Fruit fly (Drosophila melanogaster): Measurements from ENCODE around the gene CG14607.

Gene CG14607

dm6 chr3R:7241460-7241859, at the start of gene CG14607:
CG14607 (plus strand) TSS chr3R:7241760.
- TF ChIP-seq Hand (GFP tag; optimal IDR thresholded peaks at IDR 0.05) = no peak
- TF ChIP-seq sd (tag; optimal IDR thresholded peaks at IDR 0.05) = no peak
- no peak for TF ChIP-seq ac (GFP tag; optimal IDR thresholded peaks at IDR 0.05)
- no peak for TF ChIP-seq Ets97D (GFP tag; optimal IDR thresholded peaks at IDR 0.05)
- no peak for TF ChIP-seq PHDP (tag; optimal IDR thresholded peaks at IDR 0.05)
- TF ChIP-seq CG7372 (GFP tag; IDR thresholded peaks at IDR 0.05) = peak; percentile 56
- TF ChIP-seq CG14441 (GFP tag; IDR thresholded peaks at IDR 0.05) = no peak
- TF ChIP-seq chn (GFP tag; optimal IDR thresholded peaks at IDR 0.05) = no peak

- TF ChIP-seq ftz-f1 (GFP tag; optimal IDR thresholded peaks at IDR 0.05) = peak; percentile 74
- no peak for TF ChIP-seq Blimp-1 (GFP tag; optimal IDR thresholded peaks at IDR 0.05)
- TF ChIP-seq CG12236 (GFP tag; optimal IDR thresholded peaks at IDR 0.05) = no peak
These were observed 41.7 kb upstream of the CG14607 start for dm6 chr3R:7199849-7200248.

dm6 chr3R:7200670-7201069, 40.9 kb upstream of the CG14607 start, which contains the start of gene CG14609:
CG14609 (plus strand) TSS chr3R:7200970.
- TF ChIP-seq CG14860 (GFP tag; IDR thresholded peaks at IDR 0.05; ENCODE audit: partially characterized antibody) (no peak), Hr78 (GFP tag; optimal IDR thresholded peaks at IDR 0.05) (no peak), Elba2 (GFP tag; optimal IDR thresholded peaks at IDR 0.05) (no peak), Atf6 (GFP tag; IDR thresholded peaks at IDR 0.05) (no peak), her (GFP tag; optimal IDR thresholded peaks at IDR 0.05) (no peak)

- TF ChIP-seq CG34224 (GFP tag; IDR thresholded peaks at IDR 0.05; ENCODE audit: partially characterized antibody) (no peak), ewg (GFP tag; optimal IDR thresholded peaks at IDR 0.05) (no peak), CG31441 (GFP tag; IDR thresholded peaks at IDR 0.05) (no peak), D19A (tag; optimal IDR thresholded peaks at IDR 0.05) (no peak), CG10366 (GFP tag; IDR thresholded peaks at IDR 0.05) (no peak), CG13287 (GFP tag; IDR thresholded peaks at IDR 0.05; ENCODE audit: partially characterized antibody) (no peak)
These were observed 33.2 kb upstream of the CG14607 start, which contains the start of gene CG1288 for dm6 chr3R:7208331-7208730. CG1288 (minus strand) TSS chr3R:7208431.

dm6 chr3R:7216924-7217529, 24.5 kb upstream of the CG14607 start, which contains the start of gene CG14606:
CG14606 (minus strand) TSS chr3R:7217083.
- TF ChIP-seq tgo (GFP tag; IDR thresholded peaks at IDR 0.05) = no peak
- TF ChIP-seq GATAe (GFP tag; conservative IDR thresholded peaks at IDR 0.05) = 0 out of 2 replicates have a peak, but pooled peaks have one; percentile 38
- peak; percentile 14 for TF ChIP-seq CG34376 (GFP tag; optimal IDR thresholded peaks at IDR 0.05)
- TF ChIP-seq CG18599 (GFP tag; optimal IDR thresholded peaks at IDR 0.05) = peak; percentile 48
- TF ChIP-seq schlank (tag; optimal IDR thresholded peaks at IDR 0.05) = peak; percentile 36
- no peak for TF ChIP-seq salm (tag; optimal IDR thresholded peaks at IDR 0.05)
- TF ChIP-seq scrt (GFP tag; optimal IDR thresholded peaks at IDR 0.05) = peak; percentile 46
- peak; percentile 4 for TF ChIP-seq grn (GFP tag; optimal IDR thresholded peaks at IDR 0.05)
- TF ChIP-seq Aef1 (GFP tag; IDR thresholded peaks at IDR 0.05) = no peak
- peak; percentile 53 for TF ChIP-seq CG3281 (GFP tag; optimal IDR thresholded peaks at IDR 0.05)
- TF ChIP-seq CG9817 (tag; optimal IDR thresholded peaks at IDR 0.05) = peak; percentile 18
- peak; percentile 48 for TF ChIP-seq Meics (GFP tag; optimal IDR thresholded peaks at IDR 0.05)
- TF ChIP-seq mirr (GFP tag; optimal IDR thresholded peaks at IDR 0.05) = peak; percentile 37
- TF ChIP-seq C15 (GFP tag; IDR thresholded peaks at IDR 0.05) = no peak
- peak; percentile 74 for TF ChIP-seq Hmr (GFP tag; optimal IDR thresholded peaks at IDR 0.05)
- no peak for TF ChIP-seq Tbp (GFP tag; optimal IDR thresholded peaks at IDR 0.05)
- peak; percentile 41 for TF ChIP-seq CG15269 (tag; optimal IDR thresholded peaks at IDR 0.05)
- TF ChIP-seq Poxn (GFP tag; IDR thresholded peaks at IDR 0.05) = no peak
- peak; percentile 73 for TF ChIP-seq Hey (tag; optimal IDR thresholded peaks at IDR 0.05)
- TF ChIP-seq lab (GFP tag; optimal IDR thresholded peaks at IDR 0.05) = peak; percentile 65
- TF ChIP-seq sug (tag; optimal IDR thresholded peaks at IDR 0.05) = peak; percentile 41
- no peak for TF ChIP-seq fd96Cb (tag; optimal IDR thresholded peaks at IDR 0.05)
